Fruit fly (Drosophila melanogaster): ENCODE data around the gene syd.

DNA sequence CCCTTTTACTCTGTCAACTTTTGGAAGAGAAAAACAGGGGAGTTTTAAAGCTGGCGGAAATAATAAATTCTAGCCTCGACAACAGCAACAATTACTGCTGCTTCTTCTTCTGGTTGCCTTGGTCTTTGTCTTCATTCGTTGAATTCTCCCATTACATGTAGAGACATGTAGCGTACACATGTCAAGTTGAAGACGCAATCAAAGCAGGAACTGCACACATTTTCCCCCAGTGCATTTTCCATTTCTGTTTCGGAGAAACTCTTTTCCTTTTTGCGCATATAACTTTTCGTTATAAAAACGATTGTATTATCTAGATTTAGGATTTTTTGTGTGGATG, 59.6 kb downstream of the syd start:
- TF ChIP-seq CG8478 (optimal IDR thresholded peaks at IDR 0.05) (no peak), CTCF (optimal IDR thresholded peaks at IDR 0.05) (no peak)
